Fruit fly (Drosophila melanogaster) whole organism, embryonic: ENCODE measurements around the gene CG5087.

Experiments used
- CG30403 ChIP-seq: fragments of 200-800 bp; sonication (Bioruptor generic); optimal IDR thresholded peaks from 3 replicates; lab custom pipeline; 2016; ENCODE audit warnings: missing biosample characterization, missing genetic modification characterization
- CG31365 ChIP-seq: fragments of 200-800 bp; sonication (Bioruptor generic); optimal IDR thresholded peaks from 2 replicates; lab custom pipeline; 2018; ENCODE audit warnings: missing biosample characterization, mild to moderate bottlenecking, missing genetic modification characterization
- CG31441 ChIP-seq: fragments of 200-800 bp; sonication (Bioruptor generic); IDR thresholded peaks from 2 replicates; pipeline ENCODE4 v1.3.6; 2022; ENCODE audit warnings: missing biosample characterization, missing genetic modification characterization
- CG34422 ChIP-seq: fragments of 200-800 bp; sonication (Bioruptor generic); IDR thresholded peaks from 3 replicates; pipeline ENCODE4 v1.3.6; 2022; ENCODE audit warnings: missing biosample characterization, missing genetic modification characterization
- CG5953 ChIP-seq: fragments of 200-800 bp; sonication (Bioruptor generic); IDR thresholded peaks from 2 replicates; pipeline ENCODE4 v1.3.6; 2022; ENCODE audit warnings: missing biosample characterization, missing genetic modification characterization
- Fer2 ChIP-seq: fragments of 200-800 bp; sonication (Bioruptor generic); optimal IDR thresholded peaks from 2 replicates; lab custom pipeline; 2018; ENCODE audit warnings: missing biosample characterization, mild to moderate bottlenecking, missing genetic modification characterization, moderate library complexity
- tio ChIP-seq: fragments of 200-800 bp; sonication (Bioruptor generic); optimal IDR thresholded peaks from 2 replicates; lab custom pipeline; 2017; ENCODE audit warnings: missing biosample characterization, missing genetic modification characterization, inconsistent platforms

DNA sequence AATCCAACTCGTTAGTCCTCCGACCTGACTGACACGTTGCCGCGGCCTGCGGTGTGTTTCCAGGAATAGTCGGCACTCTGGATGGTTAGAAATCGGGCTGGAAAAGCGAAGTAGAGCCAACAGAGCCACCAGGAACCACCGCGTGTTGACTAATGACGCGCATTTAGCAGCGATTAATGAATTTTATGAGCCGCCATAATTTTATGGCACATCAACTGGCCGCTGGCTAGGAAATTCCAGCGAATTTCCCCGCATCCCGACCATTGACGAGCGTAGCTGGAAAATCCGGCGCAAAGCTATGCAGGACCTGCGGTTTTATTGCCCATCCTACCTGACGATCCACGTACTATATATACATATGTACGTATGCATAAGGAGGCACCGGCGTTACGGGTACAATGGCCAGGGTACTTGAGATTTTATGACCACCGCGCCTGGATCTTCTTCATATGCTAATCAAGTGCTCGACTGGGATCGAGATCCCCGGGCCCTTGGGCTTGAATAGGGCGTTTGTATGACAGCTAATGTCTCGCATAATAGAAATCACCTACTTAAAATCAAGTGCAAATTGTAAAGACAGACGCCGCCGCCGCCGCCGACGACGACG, 31.3 kb downstream of the CG5087 start:
- TF ChIP-seq tio (GFP tag; lab: Kevin White, UChicago), result no peak
- no peak for TF ChIP-seq CG5953 (GFP tag; lab: Robert Waterston, UW)
- TF ChIP-seq Fer2 (tag; lab: Kevin White, UChicago), result no peak
- TF ChIP-seq CG31441 (GFP tag; lab: Robert Waterston, UW), result no peak
- TF ChIP-seq CG30403 (GFP tag; lab: Kevin White, UChicago), result no peak
- TF ChIP-seq CG34422 (GFP tag; lab: Robert Waterston, UW), result no peak
- TF ChIP-seq CG31365 (tag; lab: Kevin White, UChicago), result no peak
